Fruit fly (Drosophila melanogaster) whole organism, prepupa: ENCODE results near the gene CG11581.

ENCODE experiments used
- CG10669 ChIP-seq: fragments of 200-800 bp; sonication (Bioruptor generic); optimal IDR thresholded peaks from 3 replicates; lab custom pipeline; 2018; ENCODE audit warnings: missing biosample characterization, mild to moderate bottlenecking, missing genetic modification characterization, moderate library complexity
- CG15336 ChIP-seq: fragments of 200-800 bp; sonication (Bioruptor generic); IDR thresholded peaks from 2 replicates; pipeline ENCODE4 v1.3.6; 2022; ENCODE audit warnings: missing biosample characterization, missing genetic modification characterization
- CG16779 ChIP-seq: fragments of 200-800 bp; sonication (Bioruptor generic); optimal IDR thresholded peaks from 3 replicates; lab custom pipeline; 2017; ENCODE audit warnings: missing biosample characterization, mild to moderate bottlenecking, missing genetic modification characterization
- CG3919 ChIP-seq: fragments of 200-800 bp; sonication (Bioruptor generic); optimal IDR thresholded peaks from 3 replicates; lab custom pipeline; 2016; ENCODE audit warnings: missing biosample characterization, missing genetic modification characterization
- CG6163 ChIP-seq: fragments of 200-800 bp; sonication (Bioruptor generic); IDR thresholded peaks from 3 replicates; pipeline ENCODE4 v1.3.6; 2022; ENCODE audit warnings: missing biosample characterization, missing genetic modification characterization
- CG8319 ChIP-seq: fragments of 200-800 bp; sonication (Bioruptor generic); optimal IDR thresholded peaks from 3 replicates; lab custom pipeline; 2016; ENCODE audit warnings: missing biosample characterization, missing genetic modification characterization
- Eip75B ChIP-seq: fragments of 200-800 bp; sonication (Bioruptor generic); optimal IDR thresholded peaks from 3 replicates; lab custom pipeline; 2016; ENCODE audit warnings: missing biosample characterization, missing genetic modification characterization
- Eip93F ChIP-seq: fragments of 200-800 bp; sonication (Bioruptor generic); optimal IDR thresholded peaks from 2 replicates; lab custom pipeline; 2016; ENCODE audit warnings: missing biosample characterization, mild to moderate bottlenecking, missing genetic modification characterization
- Gug ChIP-seq: fragments of 200-800 bp; sonication (Bioruptor generic); IDR thresholded peaks from 2 replicates; pipeline ENCODE4 v1.3.6; 2022; ENCODE audit warnings: missing biosample characterization, missing genetic modification characterization
- Hr39 ChIP-seq: fragments of 200-800 bp; sonication (Bioruptor generic); optimal IDR thresholded peaks from 2 replicates; lab custom pipeline; 2016; ENCODE audit warnings: missing biosample characterization, missing genetic modification characterization
- Lpt ChIP-seq: fragments of 200-800 bp; sonication (Bioruptor generic); optimal IDR thresholded peaks from 3 replicates; lab custom pipeline; 2016; ENCODE audit warnings: missing biosample characterization, missing genetic modification characterization
- cyc ChIP-seq: fragments of 200-800 bp; sonication (Bioruptor generic); optimal IDR thresholded peaks from 3 replicates; lab custom pipeline; 2016; ENCODE audit warnings: missing biosample characterization, missing genetic modification characterization
- eg ChIP-seq: fragments of 200-800 bp; sonication (Bioruptor generic); IDR thresholded peaks from 3 replicates; pipeline ENCODE4 v1.3.6; 2022; ENCODE audit warnings: missing biosample characterization, missing genetic modification characterization
- vri ChIP-seq: fragments of 200-800 bp; sonication (Bioruptor generic); optimal IDR thresholded peaks from 3 replicates; lab custom pipeline; 2016; ENCODE audit warnings: missing biosample characterization, mild to moderate bottlenecking, missing genetic modification characterization

- TF ChIP-seq CG15336 (GFP tag; lab: Robert Waterston, UW) (peak; percentile 88), CG16779 (tag; lab: Kevin White, UChicago) (peak; percentile 80), Hr39 (GFP tag; lab: Kevin White, UChicago) (no peak), CG10669 (GFP tag; lab: Kevin White, UChicago) (peak; percentile 66), vri (GFP tag; lab: Kevin White, UChicago) (no peak), CG6163 (peak; percentile 80), Gug (GFP tag; lab: Robert Waterston, UW) (peak; percentile 80), Eip75B (GFP tag; lab: Kevin White, UChicago) (no peak), CG3919 (GFP tag; lab: Kevin White, UChicago) (peak; percentile 61), Eip93F (GFP tag; lab: Kevin White, UChicago) (no peak), cyc (GFP tag; lab: Kevin White, UChicago) (no peak), Lpt (GFP tag; lab: Kevin White, UChicago) (peak; percentile 64), eg (GFP tag; lab: Robert Waterston, UW) (peak; percentile 84), CG8319 (GFP tag; lab: Kevin White, UChicago) (no peak)
These were observed 38.1 kb downstream of the CG11581 start for dm6 chrX:14214505-14215449.
